Fruit fly (Drosophila melanogaster) whole organism, prepupa: Measurements from ENCODE around the gene Sfp33A4.

Experiments
- CG10631 ChIP-seq: fragments of 200-800 bp; sonication (Bioruptor generic); optimal IDR thresholded peaks from 2 replicates; lab custom pipeline; 2016; ENCODE audit warnings: missing biosample characterization, missing genetic modification characterization
- CG11294 ChIP-seq: fragments of 200-800 bp; sonication (Bioruptor generic); IDR thresholded peaks from 2 replicates; pipeline ENCODE4 v1.3.6; 2022; ENCODE audit warnings: missing biosample characterization, missing genetic modification characterization
- CG11762 ChIP-seq: fragments of 200-800 bp; sonication (Bioruptor generic); optimal IDR thresholded peaks from 3 replicates; lab custom pipeline; 2016; ENCODE audit warnings: missing biosample characterization, missing genetic modification characterization; ENCODE audit not compliant: insufficient read depth
- CG15336 ChIP-seq: fragments of 200-800 bp; sonication (Bioruptor generic); IDR thresholded peaks from 2 replicates; pipeline ENCODE4 v1.3.6; 2022; ENCODE audit warnings: missing biosample characterization, missing genetic modification characterization
- CG16779 ChIP-seq: fragments of 200-800 bp; sonication (Bioruptor generic); optimal IDR thresholded peaks from 3 replicates; lab custom pipeline; 2017; ENCODE audit warnings: missing biosample characterization, mild to moderate bottlenecking, missing genetic modification characterization
- CG3032 ChIP-seq: fragments of 200-800 bp; optimal IDR thresholded peaks from 2 replicates; lab custom pipeline; 2019; ENCODE audit warnings: missing biosample characterization, mild to moderate bottlenecking, missing genetic modification characterization, moderate library complexity
- CG31627 ChIP-seq: fragments of 200-800 bp; sonication (Bioruptor generic); optimal IDR thresholded peaks from 3 replicates; lab custom pipeline; 2016; ENCODE audit warnings: missing biosample characterization, missing genetic modification characterization
- CG32006 ChIP-seq: fragments of 200-800 bp; sonication (Bioruptor generic); optimal IDR thresholded peaks from 3 replicates; lab custom pipeline; 2017; ENCODE audit warnings: missing biosample characterization, mild to moderate bottlenecking, missing genetic modification characterization
- CG34406 ChIP-seq: fragments of 200-800 bp; sonication (Bioruptor generic); optimal IDR thresholded peaks from 3 replicates; lab custom pipeline; 2016; ENCODE audit warnings: missing biosample characterization, missing genetic modification characterization
- CG3919 ChIP-seq: fragments of 200-800 bp; sonication (Bioruptor generic); optimal IDR thresholded peaks from 3 replicates; lab custom pipeline; 2016; ENCODE audit warnings: missing biosample characterization, missing genetic modification characterization
- CG6163 ChIP-seq: fragments of 200-800 bp; sonication (Bioruptor generic); IDR thresholded peaks from 3 replicates; pipeline ENCODE4 v1.3.6; 2022; ENCODE audit warnings: missing biosample characterization, missing genetic modification characterization
- CG6792 ChIP-seq: fragments of 200-800 bp; sonication (Bioruptor generic); optimal IDR thresholded peaks from 3 replicates; lab custom pipeline; 2016; ENCODE audit warnings: missing biosample characterization, missing genetic modification characterization
- CG6808 ChIP-seq: fragments of 200-800 bp; sonication (Bioruptor generic); optimal IDR thresholded peaks from 3 replicates; lab custom pipeline; 2017; ENCODE audit warnings: missing biosample characterization, missing genetic modification characterization, mild to moderate bottlenecking, moderate library complexity, missing genetic modification reagents
- CG6854 ChIP-seq: fragments of 200-800 bp; sonication (Bioruptor generic); optimal IDR thresholded peaks from 2 replicates; lab custom pipeline; 2017; ENCODE audit warnings: missing biosample characterization, mild to moderate bottlenecking, missing genetic modification characterization
- CG7368 ChIP-seq: fragments of 200-800 bp; sonication (Bioruptor generic); optimal IDR thresholded peaks from 3 replicates; lab custom pipeline; 2016; ENCODE audit warnings: missing biosample characterization, missing genetic modification characterization
- CG8119 ChIP-seq: fragments of 200-800 bp; sonication (Bioruptor generic); IDR thresholded peaks from 3 replicates; pipeline ENCODE4 v1.3.6; 2022; ENCODE audit warnings: missing biosample characterization, missing genetic modification characterization
- CG8319 ChIP-seq: fragments of 200-800 bp; sonication (Bioruptor generic); optimal IDR thresholded peaks from 3 replicates; lab custom pipeline; 2016; ENCODE audit warnings: missing biosample characterization, missing genetic modification characterization
- CG8632 ChIP-seq: fragments of 200-800 bp; sonication (Bioruptor generic); optimal IDR thresholded peaks from 3 replicates; lab custom pipeline; 2016; ENCODE audit warnings: missing biosample characterization, missing genetic modification characterization
- CG9139 ChIP-seq: fragments of 200-800 bp; sonication (Bioruptor generic); optimal IDR thresholded peaks from 3 replicates; lab custom pipeline; 2017; ENCODE audit warnings: missing biosample characterization, mild to moderate bottlenecking, missing genetic modification characterization
- Eip75B ChIP-seq: fragments of 200-800 bp; sonication (Bioruptor generic); optimal IDR thresholded peaks from 3 replicates; lab custom pipeline; 2016; ENCODE audit warnings: missing biosample characterization, missing genetic modification characterization
- Eip78C ChIP-seq: fragments of 200-800 bp; sonication (Bioruptor generic); peaks from one replicate; lab custom pipeline; 2016; ENCODE audit warnings: missing biosample characterization, missing genetic modification characterization
- Eip93F ChIP-seq: fragments of 200-800 bp; sonication (Bioruptor generic); optimal IDR thresholded peaks from 2 replicates; lab custom pipeline; 2016; ENCODE audit warnings: missing biosample characterization, mild to moderate bottlenecking, missing genetic modification characterization
- Ets96B ChIP-seq: fragments of 200-800 bp; optimal IDR thresholded peaks from 2 replicates; lab custom pipeline; 2019; ENCODE audit warnings: missing biosample characterization, mild to moderate bottlenecking, missing genetic modification characterization, moderate library complexity
- Gug ChIP-seq: fragments of 200-800 bp; sonication (Bioruptor generic); IDR thresholded peaks from 2 replicates; pipeline ENCODE4 v1.3.6; 2022; ENCODE audit warnings: missing biosample characterization, missing genetic modification characterization
- Hr38 ChIP-seq: sonication (Bioruptor generic); optimal IDR thresholded peaks from 2 replicates; lab custom pipeline; 2016; ENCODE audit warnings: missing biosample characterization, missing genetic modification characterization
- Hr39 ChIP-seq: fragments of 200-800 bp; sonication (Bioruptor generic); optimal IDR thresholded peaks from 2 replicates; lab custom pipeline; 2016; ENCODE audit warnings: missing biosample characterization, missing genetic modification characterization
- Hr4 ChIP-seq: fragments of 200-800 bp; sonication (Bioruptor generic); optimal IDR thresholded peaks from 3 replicates; lab custom pipeline; 2016; ENCODE audit warnings: missing biosample characterization, missing genetic modification characterization
- Lpt ChIP-seq: fragments of 200-800 bp; sonication (Bioruptor generic); optimal IDR thresholded peaks from 3 replicates; lab custom pipeline; 2016; ENCODE audit warnings: missing biosample characterization, missing genetic modification characterization
- Met ChIP-seq: fragments of 200-800 bp; sonication (Bioruptor generic); optimal IDR thresholded peaks from 3 replicates; lab custom pipeline; 2016; ENCODE audit warnings: missing biosample characterization, missing genetic modification characterization
- Smox ChIP-seq: fragments of 200-800 bp; sonication (Bioruptor generic); optimal IDR thresholded peaks from 3 replicates; lab custom pipeline; 2016; ENCODE audit warnings: missing biosample characterization, missing genetic modification characterization
- Sox102F ChIP-seq: fragments of 200-800 bp; sonication (Bioruptor generic); optimal IDR thresholded peaks from 2 replicates; lab custom pipeline; 2016; ENCODE audit warnings: missing biosample characterization, mild to moderate bottlenecking, missing genetic modification characterization
- Sox14 ChIP-seq: fragments of 200-800 bp; sonication (Bioruptor generic); optimal IDR thresholded peaks from 3 replicates; lab custom pipeline; 2016; ENCODE audit warnings: missing biosample characterization, missing genetic modification characterization
- achi ChIP-seq: fragments of 200-800 bp; sonication (Bioruptor generic); optimal IDR thresholded peaks from 3 replicates; lab custom pipeline; 2016; ENCODE audit warnings: missing biosample characterization, missing genetic modification characterization
- acj6 ChIP-seq: fragments of 200-800 bp; sonication (Bioruptor generic); optimal IDR thresholded peaks from 3 replicates; lab custom pipeline; 2016; ENCODE audit warnings: missing biosample characterization, missing genetic modification characterization
- cyc ChIP-seq: fragments of 200-800 bp; sonication (Bioruptor generic); optimal IDR thresholded peaks from 3 replicates; lab custom pipeline; 2016; ENCODE audit warnings: missing biosample characterization, missing genetic modification characterization
- dsx ChIP-seq: fragments of 200-800 bp; optimal IDR thresholded peaks from 3 replicates; lab custom pipeline; 2019; ENCODE audit warnings: missing biosample characterization, mild to moderate bottlenecking, missing genetic modification characterization, moderate library complexity; ENCODE audit not compliant: poor library complexity, severe bottlenecking
- eg ChIP-seq: fragments of 200-800 bp; sonication (Bioruptor generic); IDR thresholded peaks from 3 replicates; pipeline ENCODE4 v1.3.6; 2022; ENCODE audit warnings: missing biosample characterization, missing genetic modification characterization
- esn ChIP-seq: fragments of 200-800 bp; sonication (Bioruptor generic); optimal IDR thresholded peaks from 2 replicates; lab custom pipeline; 2016; ENCODE audit warnings: missing biosample characterization, mild to moderate bottlenecking, missing genetic modification characterization, moderate library complexity
- fd59A ChIP-seq: fragments of 200-800 bp; sonication (Bioruptor generic); optimal IDR thresholded peaks from 2 replicates; lab custom pipeline; 2017; ENCODE audit warnings: missing biosample characterization, mild to moderate bottlenecking, missing genetic modification characterization, missing genetic modification reagents
- fd85E ChIP-seq: fragments of 200-800 bp; sonication (Bioruptor generic); optimal IDR thresholded peaks from 3 replicates; lab custom pipeline; 2016; ENCODE audit warnings: missing biosample characterization, missing genetic modification characterization
- fkh ChIP-seq: fragments of 200-800 bp; sonication (Bioruptor generic); optimal IDR thresholded peaks from 3 replicates; lab custom pipeline; 2017; ENCODE audit warnings: missing biosample characterization, mild to moderate bottlenecking, missing genetic modification characterization, moderate library complexity
- net ChIP-seq: fragments of 200-800 bp; sonication (Bioruptor generic); optimal IDR thresholded peaks from 3 replicates; lab custom pipeline; 2016; ENCODE audit warnings: missing biosample characterization, missing genetic modification characterization
- pdm3 ChIP-seq: fragments of 200-800 bp; sonication (Bioruptor generic); optimal IDR thresholded peaks from 3 replicates; lab custom pipeline; 2016; ENCODE audit warnings: missing biosample characterization, missing genetic modification characterization
- svp ChIP-seq: fragments of 200-800 bp; sonication (Bioruptor generic); peaks from one replicate; lab custom pipeline; 2016; ENCODE audit warnings: missing biosample characterization, missing genetic modification characterization

The Sfp33A4 gene

dm6 chr2L:11807697-11808226 is 29.3 kb upstream of the Sfp33A4 start (continued):
- TF ChIP-seq CG31627 (GFP tag; lab: Kevin White, UChicago) (no peak), CG15336 (GFP tag; lab: Robert Waterston, UW) (no peak; the same call in 1 of the 2 replicates)

- no peak for TF ChIP-seq CG16779
- TF ChIP-seq Smox (GFP tag; lab: Kevin White, UChicago), result peak; percentile 23
- TF ChIP-seq Eip75B (GFP tag; lab: Kevin White, UChicago), result no peak
- TF ChIP-seq Lpt (GFP tag; lab: Kevin White, UChicago), result no peak
- TF ChIP-seq svp (GFP tag; lab: Kevin White, UChicago), result no peak
- peak; percentile 6 for TF ChIP-seq Hr4
- TF ChIP-seq CG6792 (GFP tag; lab: Kevin White, UChicago), result no peak
- TF ChIP-seq Met, result no peak
- TF ChIP-seq CG8632, result no peak
- no peak for TF ChIP-seq Ets96B
- no peak for TF ChIP-seq Eip93F
- TF ChIP-seq CG32006 (GFP tag; lab: Kevin White, UChicago), result peak; percentile 25
- TF ChIP-seq dsx (GFP tag; lab: Kevin White, UChicago), result no peak
- no peak for TF ChIP-seq CG9139
- no peak for TF ChIP-seq fkh (GFP tag; lab: Kevin White, UChicago)
- peak; percentile 1 for TF ChIP-seq fd59A (GFP tag; lab: Kevin White, UChicago)
- TF ChIP-seq fd85E (GFP tag; lab: Kevin White, UChicago), result no peak
- TF ChIP-seq, all 60 proteins: peak for 4
Measured at dm6 chr2L:11808327-11808701, 28.7 kb upstream of the Sfp33A4 start.

- TF ChIP-seq acj6 (GFP tag; lab: Kevin White, UChicago) (no peak), CG16779 (no peak), CG3032 (tag; lab: Kevin White, UChicago) (no peak), fkh (GFP tag; lab: Kevin White, UChicago) (peak; percentile 23), CG7368 (GFP tag; lab: Kevin White, UChicago) (no peak), CG6163 (GFP tag; lab: Robert Waterston, UW) (peak; percentile 58; the same call in 2 of the 3 replicates), CG8632 (no peak), CG6792 (GFP tag; lab: Kevin White, UChicago) (no peak), Hr39 (no peak), net (GFP tag; lab: Kevin White, UChicago) (no peak), Sox102F (GFP tag; lab: Kevin White, UChicago) (no peak), Gug (GFP tag; lab: Robert Waterston, UW) (no peak), Eip93F (peak; percentile 19), cyc (GFP tag; lab: Kevin White, UChicago) (peak; percentile 4), CG9139 (peak; percentile 29), Smox (GFP tag; lab: Kevin White, UChicago) (no peak), CG15336 (GFP tag; lab: Robert Waterston, UW) (0 out of 2 replicates have a peak, but pooled peaks have one; percentile 26), CG3919 (GFP tag; lab: Kevin White, UChicago) (no peak), CG6854 (peak; percentile 5), eg (peak; percentile 50; the same call in 1 of the 3 replicates), Sox14 (GFP tag; lab: Kevin White, UChicago) (peak; percentile 8), Lpt (GFP tag; lab: Kevin White, UChicago) (peak; percentile 47), CG11762 (GFP tag; lab: Kevin White, UChicago) (no peak), CG6808 (GFP tag; lab: Kevin White, UChicago) (peak; percentile 28), Met (no peak), Eip78C (GFP tag; lab: Kevin White, UChicago) (peak; percentile 85), CG10631 (GFP tag; lab: Kevin White, UChicago) (no peak), pdm3 (GFP tag; lab: Kevin White, UChicago) (peak; percentile 6), esn (GFP tag; lab: Kevin White, UChicago) (peak; percentile 31), CG32006 (GFP tag; lab: Kevin White, UChicago) (no peak), fd59A (GFP tag; lab: Kevin White, UChicago) (no peak), CG31627 (GFP tag; lab: Kevin White, UChicago) (no peak), Hr4 (no peak), CG34406 (GFP tag; lab: Kevin White, UChicago) (no peak), CG8119 (GFP tag; lab: Robert Waterston, UW) (no peak; the same call in 2 of the 3 replicates), CG8319 (GFP tag; lab: Kevin White, UChicago) (no peak), Hr38 (GFP tag; lab: Kevin White, UChicago) (no peak), achi (no peak), CG11294 (GFP tag; lab: Robert Waterston, UW) (no peak), Ets96B (no peak)
Measured at dm6 chr2L:11808702-11809583, 28.1 kb upstream of the Sfp33A4 start, which contains the start of gene crol. crol (minus strand) TSS chr2L:11809438.
